Worm (Caenorhabditis elegans) whole organism, late embryonic: Measurements from ENCODE around the gene rbm-28.

Experiments
- C38D4.7 ChIP-seq: fragments of 200-800 bp; sonication (Bioruptor generic); optimal IDR thresholded peaks from 2 replicates; lab custom pipeline; 2018; ENCODE audit warnings: mild to moderate bottlenecking, missing genetic modification characterization, moderate library complexity, missing compliant biosample characterization
- F13H6.1 ChIP-seq: sonication (generic microtip); optimal IDR thresholded peaks from 2 replicates; lab custom pipeline; 2016; ENCODE audit warnings: missing genetic modification characterization, missing compliant biosample characterization
- K09A11.1 ChIP-seq: sonication (generic microtip); optimal IDR thresholded peaks from 2 replicates; lab custom pipeline; 2017; ENCODE audit warnings: antibody characterized with exemption, mild to moderate bottlenecking, missing genetic modification characterization, missing compliant biosample characterization; ENCODE audit not compliant: insufficient read depth
- Y22D7AL.16 ChIP-seq: sonication (generic microtip); optimal IDR thresholded peaks from 2 replicates; lab custom pipeline; 2016; ENCODE audit warnings: missing genetic modification characterization, missing compliant biosample characterization
- ahr-1 ChIP-seq: sonication (generic microtip); optimal IDR thresholded peaks from 2 replicates; lab custom pipeline; 2016; ENCODE audit warnings: missing genetic modification characterization, missing compliant biosample characterization
- ama-1 ChIP-seq: fragments of 150-350 bp; optimal IDR thresholded peaks from 2 replicates; lab custom pipeline; 2014
- ceh-19 ChIP-seq: fragments of 200-800 bp; sonication (Bioruptor generic); optimal IDR thresholded peaks from 2 replicates; lab custom pipeline; 2018; ENCODE audit warnings: mild to moderate bottlenecking, missing genetic modification characterization, missing compliant biosample characterization
- ceh-22 ChIP-seq: sonication (generic microtip); optimal IDR thresholded peaks from 2 replicates; lab custom pipeline; 2017; ENCODE audit warnings: missing biosample characterization, missing genetic modification characterization
- ceh-24 ChIP-seq: sonication (generic microtip); optimal IDR thresholded peaks from 2 replicates; lab custom pipeline; 2016; ENCODE audit warnings: mild to moderate bottlenecking, missing genetic modification characterization, missing compliant biosample characterization
- ceh-31 ChIP-seq: sonication (generic microtip); optimal IDR thresholded peaks from 2 replicates; lab custom pipeline; 2016; ENCODE audit warnings: missing genetic modification characterization, missing compliant biosample characterization
- ceh-34 ChIP-seq: sonication (generic microtip); optimal IDR thresholded peaks from 2 replicates; lab custom pipeline; 2016; ENCODE audit warnings: mild to moderate bottlenecking, missing genetic modification characterization, missing compliant biosample characterization
- dve-1 ChIP-seq: sonication (generic microtip); optimal IDR thresholded peaks from 2 replicates; lab custom pipeline; 2017; ENCODE audit warnings: antibody characterized with exemption, mild to moderate bottlenecking, missing genetic modification characterization, missing compliant biosample characterization
- elt-2 ChIP-seq: sonication (generic microtip); optimal IDR thresholded peaks from 2 replicates; lab custom pipeline; 2016; ENCODE audit warnings: missing genetic modification reagents, missing genetic modification characterization, missing compliant biosample characterization
- elt-4 ChIP-seq: sonication (generic microtip); optimal IDR thresholded peaks from 2 replicates; lab custom pipeline; 2016; ENCODE audit warnings: missing genetic modification characterization, missing compliant biosample characterization
- ets-4 ChIP-seq: sonication (generic microtip); optimal IDR thresholded peaks from 2 replicates; lab custom pipeline; 2016; ENCODE audit warnings: missing genetic modification characterization, missing compliant biosample characterization
- eyg-1 ChIP-seq: sonication (generic microtip); optimal IDR thresholded peaks from 2 replicates; lab custom pipeline; 2016; ENCODE audit warnings: missing genotype, missing genetic modification characterization, missing compliant biosample characterization
- fax-1 ChIP-seq: sonication (generic microtip); optimal IDR thresholded peaks from 2 replicates; lab custom pipeline; 2016; ENCODE audit warnings: missing genotype, missing genetic modification characterization, missing compliant biosample characterization
- fkh-10 ChIP-seq: fragments of 150-350 bp; optimal IDR thresholded peaks from 2 replicates; lab custom pipeline; 2014; ENCODE audit warnings: missing biosample characterization, missing genetic modification reagents, missing genetic modification characterization
- gmeb-2 ChIP-seq: sonication (generic microtip); optimal IDR thresholded peaks from 2 replicates; lab custom pipeline; 2016; ENCODE audit warnings: missing genetic modification characterization, inconsistent platforms, missing compliant biosample characterization
- hlh-30 ChIP-seq: sonication (generic microtip); optimal IDR thresholded peaks from 2 replicates; lab custom pipeline; 2017; ENCODE audit warnings: antibody characterized with exemption, missing genetic modification characterization, missing compliant biosample characterization; ENCODE audit not compliant: insufficient read depth
- hlh-6 ChIP-seq: sonication (generic microtip); optimal IDR thresholded peaks from 2 replicates; lab custom pipeline; 2016; ENCODE audit warnings: missing genotype, missing genetic modification characterization, missing compliant biosample characterization
- lin-11 ChIP-seq: fragments of 200-800 bp; sonication (Bioruptor generic); optimal IDR thresholded peaks from 2 replicates; lab custom pipeline; 2018; ENCODE audit warnings: mild to moderate bottlenecking, missing genetic modification characterization, missing compliant biosample characterization
- mec-3 ChIP-seq: sonication (generic microtip); optimal IDR thresholded peaks from 2 replicates; lab custom pipeline; 2016; ENCODE audit warnings: borderline replicate concordance, missing genetic modification characterization, missing compliant biosample characterization
- nfya-1 ChIP-seq: sonication (generic microtip); optimal IDR thresholded peaks from 2 replicates; lab custom pipeline; 2017; ENCODE audit warnings: missing genetic modification characterization, mild to moderate bottlenecking, missing compliant biosample characterization, antibody characterized with exemption, moderate library complexity
- nhr-232 ChIP-seq: sonication (generic microtip); optimal IDR thresholded peaks from 2 replicates; lab custom pipeline; 2016; ENCODE audit warnings: missing genetic modification characterization, missing compliant biosample characterization
- npax-4 ChIP-seq: sonication (generic microtip); optimal IDR thresholded peaks from 2 replicates; lab custom pipeline; 2016; ENCODE audit warnings: missing genetic modification characterization, missing compliant biosample characterization
- pag-3 ChIP-seq: sonication (generic microtip); optimal IDR thresholded peaks from 2 replicates; lab custom pipeline; 2016; ENCODE audit warnings: missing compliant biosample characterization, missing genetic modification characterization, borderline replicate concordance
- pat-9 ChIP-seq: fragments of 200-800 bp; sonication (Bioruptor generic); optimal IDR thresholded peaks from 2 replicates; lab custom pipeline; 2018; ENCODE audit warnings: mild to moderate bottlenecking, missing genetic modification characterization, moderate library complexity, missing compliant biosample characterization
- pax-1 ChIP-seq: fragments of 150-350 bp; optimal IDR thresholded peaks from 2 replicates; lab custom pipeline; 2014; ENCODE audit warnings: missing biosample characterization, missing genetic modification characterization
- pha-2 ChIP-seq: sonication (generic microtip); optimal IDR thresholded peaks from 2 replicates; lab custom pipeline; 2017; ENCODE audit warnings: mild to moderate bottlenecking, missing genetic modification characterization, missing compliant biosample characterization
- pha-4 ChIP-seq: fragments of 150-350 bp; optimal IDR thresholded peaks from 2 replicates; lab custom pipeline; 2018; ENCODE audit warnings: missing biosample characterization, missing genetic modification reagents, missing genetic modification characterization
- ref-2 ChIP-seq: sonication (generic microtip); optimal IDR thresholded peaks from 2 replicates; lab custom pipeline; 2016; ENCODE audit warnings: missing genetic modification characterization, missing compliant biosample characterization
- rnt-1 ChIP-seq: sonication (generic microtip); optimal IDR thresholded peaks from 2 replicates; lab custom pipeline; 2016; ENCODE audit warnings: missing genetic modification characterization, missing compliant biosample characterization
- sdc-2 ChIP-seq: sonication (generic microtip); optimal IDR thresholded peaks from 2 replicates; lab custom pipeline; 2016; ENCODE audit warnings: missing genotype, missing genetic modification characterization, missing compliant biosample characterization
- tbx-2 ChIP-seq: sonication (generic microtip); optimal IDR thresholded peaks from 2 replicates; lab custom pipeline; 2016; ENCODE audit warnings: missing genetic modification characterization, missing compliant biosample characterization
- tbx-7 ChIP-seq: sonication (generic microtip); optimal IDR thresholded peaks from 2 replicates; lab custom pipeline; 2016; ENCODE audit warnings: missing genotype, missing genetic modification characterization, missing compliant biosample characterization
- unc-42 ChIP-seq: sonication (generic microtip); optimal IDR thresholded peaks from 2 replicates; lab custom pipeline; 2016; ENCODE audit warnings: missing genotype, missing genetic modification characterization, missing compliant biosample characterization
- unc-55 ChIP-seq: sonication (generic microtip); optimal IDR thresholded peaks from 2 replicates; lab custom pipeline; 2017; ENCODE audit warnings: missing biosample characterization, missing genetic modification reagents, missing genetic modification characterization
- unc-86 ChIP-seq: sonication (generic microtip); optimal IDR thresholded peaks from 2 replicates; lab custom pipeline; 2016; ENCODE audit warnings: missing genetic modification characterization, missing compliant biosample characterization
- zip-5 ChIP-seq: sonication (generic microtip); optimal IDR thresholded peaks from 2 replicates; lab custom pipeline; 2016; ENCODE audit warnings: missing genetic modification characterization, missing compliant biosample characterization
- ztf-16 ChIP-seq: sonication (generic microtip); optimal IDR thresholded peaks from 2 replicates; lab custom pipeline; 2017; ENCODE audit warnings: missing genetic modification characterization, missing compliant biosample characterization

The rbm-28 gene

ce11 chrII:14812661-14813060 lies 44.4 kb upstream of the rbm-28 start:
- TF ChIP-seq elt-2 (tag; lab: Kevin White, UChicago) (peak; percentile 38), fax-1 (no peak)

ce11 chrII:14813106-14813505 lies 44.0 kb upstream of the rbm-28 start:
- TF ChIP-seq nfya-1 (tag; lab: Kevin White, UChicago), result no peak
- TF ChIP-seq pag-3 (tag; lab: Kevin White, UChicago), result no peak
- no peak for TF ChIP-seq tbx-7 (tag; lab: Kevin White, UChicago)
- no peak for TF ChIP-seq rnt-1 (tag; lab: Kevin White, UChicago)
- no peak for TF ChIP-seq npax-4
- TF ChIP-seq ceh-22, result no peak
- no peak for TF ChIP-seq ahr-1 (tag; lab: Kevin White, UChicago)
- TF ChIP-seq pha-4, result no peak
- no peak for TF ChIP-seq ceh-19 (GFP tag; lab: Kevin White, UChicago)
- no peak for TF ChIP-seq pat-9 (tag; lab: Kevin White, UChicago)
- TF ChIP-seq ets-4 (tag; lab: Kevin White, UChicago), result no peak

- no peak for TF ChIP-seq fkh-10 (GFP tag; lab: Kevin White, UChicago)
- peak; percentile 63 for TF ChIP-seq unc-55 (GFP tag; lab: Kevin White, UChicago)
- peak; percentile 51 for TF ChIP-seq ceh-31 (tag; lab: Kevin White, UChicago)
- peak; percentile 66 for TF ChIP-seq dve-1 (tag; lab: Kevin White, UChicago)
- TF ChIP-seq elt-2 (tag; lab: Kevin White, UChicago), result peak; percentile 37
- TF ChIP-seq hlh-6 (tag; lab: Kevin White, UChicago), result no peak
- TF ChIP-seq nfya-1 (tag; lab: Kevin White, UChicago), result peak; percentile 46
- peak; percentile 25 for TF ChIP-seq pax-1 (tag; lab: Kevin White, UChicago)
- TF ChIP-seq tbx-2 (tag; lab: Kevin White, UChicago), result peak; percentile 15
Observed at ce11 chrII:14814894-14815568, 42.0 kb upstream of the rbm-28 start, which contains the start of gene W01D2.1. TSS of gene W01D2.1 (plus strand) at chrII:14815518.

ce11 chrII:14816086-14816485 lies 41.0 kb upstream of the rbm-28 start:
- TF ChIP-seq npax-4 (no peak), sdc-2 (tag; lab: Kevin White, UChicago) (no peak), pat-9 (tag; lab: Kevin White, UChicago) (no peak), ets-4 (tag; lab: Kevin White, UChicago) (no peak), elt-4 (tag; lab: Kevin White, UChicago) (no peak), ceh-31 (tag; lab: Kevin White, UChicago) (no peak), tbx-2 (tag; lab: Kevin White, UChicago) (no peak), K09A11.1 (tag; lab: Kevin White, UChicago) (no peak), nhr-232 (tag; lab: Kevin White, UChicago) (no peak), ama-1 (lab: Kevin White, UChicago) (no peak), hlh-30 (no peak), ceh-34 (no peak), F13H6.1 (no peak)

ce11 chrII:14818376-14818775 lies 38.7 kb upstream of the rbm-28 start, which contains the start of gene nhr-61:
TSS of gene nhr-61 (minus strand) at chrII:14818543.
- TF ChIP-seq tbx-2 (tag; lab: Kevin White, UChicago), result no peak
- TF ChIP-seq ceh-31 (tag; lab: Kevin White, UChicago), result no peak
- no peak for TF ChIP-seq pha-2
- no peak for TF ChIP-seq ztf-16 (tag; lab: Kevin White, UChicago)
- TF ChIP-seq C38D4.7 (GFP tag; lab: Kevin White, UChicago), result no peak
- no peak for TF ChIP-seq unc-42 (tag; lab: Kevin White, UChicago)
- no peak for TF ChIP-seq dve-1 (tag; lab: Kevin White, UChicago)
- TF ChIP-seq mec-3, result no peak
- no peak for TF ChIP-seq gmeb-2
- no peak for TF ChIP-seq zip-5 (tag; lab: Kevin White, UChicago)
- no peak for TF ChIP-seq ceh-24 (tag; lab: Kevin White, UChicago)
- no peak for TF ChIP-seq ahr-1 (tag; lab: Kevin White, UChicago)
- no peak for TF ChIP-seq rnt-1 (tag; lab: Kevin White, UChicago)
- no peak for TF ChIP-seq eyg-1 (tag; lab: Kevin White, UChicago)
- no peak for TF ChIP-seq unc-86 (tag; lab: Kevin White, UChicago)
- TF ChIP-seq Y22D7AL.16, result no peak
- no peak for TF ChIP-seq lin-11 (tag; lab: Kevin White, UChicago)
- TF ChIP-seq pag-3 (tag; lab: Kevin White, UChicago), result no peak
- TF ChIP-seq ref-2, result no peak
- TF ChIP-seq, all 69 proteins: peak for 0
